Worm (Caenorhabditis elegans) whole organism, L3 larva: ENCODE data around the gene M163.22.
A peak's percentile ranks its signal among the peaks of the same experiment; 100 is the strongest.

ENCODE experiments used
- R02D3.7 ChIP-seq: fragments of 150-350 bp; optimal IDR thresholded peaks from 2 replicates; lab custom pipeline; 2014; ENCODE audit warnings: missing biosample characterization, missing genetic modification characterization
- ZK546.5 ChIP-seq: sonication (generic microtip); optimal IDR thresholded peaks from 2 replicates; lab custom pipeline; 2017; ENCODE audit warnings: missing biosample characterization, missing genetic modification characterization
- aly-2 ChIP-seq: fragments of 150-350 bp; optimal IDR thresholded peaks from 2 replicates; lab custom pipeline; 2014; ENCODE audit warnings: missing biosample characterization, missing genetic modification characterization
- ama-1 ChIP-seq: fragments of 150-350 bp; optimal IDR thresholded peaks from 2 replicates; lab custom pipeline; 2018
- ceh-16 ChIP-seq: sonication (generic microtip); optimal IDR thresholded peaks from 2 replicates; lab custom pipeline; 2017; ENCODE audit warnings: missing biosample characterization, missing genetic modification characterization
- ceh-28 ChIP-seq: fragments of 150-350 bp; optimal IDR thresholded peaks from 2 replicates; lab custom pipeline; 2014; ENCODE audit warnings: missing biosample characterization, missing genetic modification reagents, missing genetic modification characterization
- ceh-82 ChIP-seq: fragments of 150-350 bp; optimal IDR thresholded peaks from 2 replicates; lab custom pipeline; 2014; ENCODE audit warnings: missing biosample characterization, missing genetic modification characterization
- daf-12 ChIP-seq: fragments of 150-350 bp; optimal IDR thresholded peaks from 2 replicates; lab custom pipeline; 2014; ENCODE audit warnings: missing biosample characterization, missing genetic modification reagents, missing genetic modification characterization
- egl-27 ChIP-seq: sonication (generic microtip); optimal IDR thresholded peaks from 4 replicates; lab custom pipeline; 2017; ENCODE audit warnings: missing biosample characterization, missing genetic modification reagents, missing genetic modification characterization
- egl-5 ChIP-seq: fragments of 150-350 bp; optimal IDR thresholded peaks from 2 replicates; lab custom pipeline; 2017; ENCODE audit warnings: missing biosample characterization, missing genetic modification reagents, missing genetic modification characterization, inconsistent platforms
- elt-1 ChIP-seq: fragments of 150-350 bp; optimal IDR thresholded peaks from 2 replicates; lab custom pipeline; 2014; ENCODE audit warnings: missing biosample characterization, missing genetic modification characterization
- elt-2 ChIP-seq: sonication (generic microtip); optimal IDR thresholded peaks from 2 replicates; lab custom pipeline; 2016; ENCODE audit warnings: missing genetic modification reagents, mild to moderate bottlenecking, missing genetic modification characterization, missing compliant biosample characterization
- elt-3 ChIP-seq, 3 experiments: fragments of 150-350 bp in 1 of 3; sonication (generic microtip) in 2 of 3; optimal IDR thresholded peaks; 2 replicates in 2 of 3; 4 replicates in 1 of 3; lab custom pipeline; 2014 to 2017; ENCODE audit warnings: missing biosample characterization in 3 of 3, missing genetic modification characterization in 3 of 3
- eor-1 ChIP-seq, 2 experiments: fragments of 150-350 bp; optimal IDR thresholded peaks; 2 replicates each; lab custom pipeline; 2014 to 2018; ENCODE audit warnings: missing biosample characterization in 2 of 2, missing genetic modification characterization in 2 of 2
- fkh-2 ChIP-seq: fragments of 150-350 bp; optimal IDR thresholded peaks from 2 replicates; lab custom pipeline; 2014; ENCODE audit warnings: missing biosample characterization, missing genetic modification reagents, missing genetic modification characterization
- fos-1 ChIP-seq: fragments of 150-350 bp; optimal IDR thresholded peaks from 2 replicates; lab custom pipeline; 2014; ENCODE audit warnings: missing biosample characterization, missing genetic modification characterization
- hmg-11 ChIP-seq: sonication (generic microtip); optimal IDR thresholded peaks from 2 replicates; lab custom pipeline; 2016; ENCODE audit warnings: missing genetic modification characterization, missing compliant biosample characterization
- jun-1 ChIP-seq: fragments of 150-350 bp; optimal IDR thresholded peaks from 2 replicates; lab custom pipeline; 2014; ENCODE audit warnings: missing biosample characterization, missing genetic modification reagents, missing genetic modification characterization
- lin-15B ChIP-seq: fragments of 150-350 bp; optimal IDR thresholded peaks from 2 replicates; lab custom pipeline; 2014; ENCODE audit warnings: missing biosample characterization, missing genetic modification characterization
- lin-39 ChIP-seq: fragments of 150-350 bp; optimal IDR thresholded peaks from 2 replicates; lab custom pipeline; 2018; ENCODE audit warnings: missing biosample characterization, missing genetic modification reagents, missing genetic modification characterization
- lsy-12 ChIP-seq: sonication (generic microtip); optimal IDR thresholded peaks from 2 replicates; lab custom pipeline; 2016; ENCODE audit warnings: mild to moderate bottlenecking, missing genetic modification characterization, missing compliant biosample characterization
- mdl-1 ChIP-seq: fragments of 150-350 bp; optimal IDR thresholded peaks from 2 replicates; lab custom pipeline; 2014; ENCODE audit warnings: missing biosample characterization, missing genetic modification characterization
- nfya-1 ChIP-seq: sonication (generic microtip); optimal IDR thresholded peaks from 2 replicates; lab custom pipeline; 2017; ENCODE audit warnings: missing genetic modification characterization, mild to moderate bottlenecking, missing compliant biosample characterization, antibody characterized with exemption, moderate library complexity; ENCODE audit not compliant: insufficient read depth
- nhr-11 ChIP-seq: fragments of 150-350 bp; optimal IDR thresholded peaks from 2 replicates; lab custom pipeline; 2014; ENCODE audit warnings: missing biosample characterization, missing genetic modification characterization
- nhr-12 ChIP-seq: fragments of 150-350 bp; optimal IDR thresholded peaks from 2 replicates; lab custom pipeline; 2014; ENCODE audit warnings: missing biosample characterization, missing genetic modification characterization
- nhr-23 ChIP-seq: fragments of 150-350 bp; optimal IDR thresholded peaks from 2 replicates; lab custom pipeline; 2014; ENCODE audit warnings: missing biosample characterization, missing genetic modification reagents, missing genetic modification characterization
- nhr-237 ChIP-seq: fragments of 150-350 bp; optimal IDR thresholded peaks from 2 replicates; lab custom pipeline; 2014; ENCODE audit warnings: missing biosample characterization, missing genetic modification characterization
- nhr-25 ChIP-seq: sonication (generic microtip); optimal IDR thresholded peaks from 2 replicates; lab custom pipeline; 2017; ENCODE audit warnings: missing biosample characterization, missing genetic modification characterization
- nhr-28 ChIP-seq: fragments of 150-350 bp; optimal IDR thresholded peaks from 2 replicates; lab custom pipeline; 2014; ENCODE audit warnings: missing biosample characterization, missing genetic modification characterization
- nhr-43 ChIP-seq: sonication (generic microtip); optimal IDR thresholded peaks from 2 replicates; lab custom pipeline; 2016; ENCODE audit warnings: mild to moderate bottlenecking, missing genetic modification characterization, missing compliant biosample characterization; ENCODE audit not compliant: poor library complexity, severe bottlenecking
- nhr-67 ChIP-seq: fragments of 150-350 bp; optimal IDR thresholded peaks from 2 replicates; lab custom pipeline; 2014; ENCODE audit warnings: missing biosample characterization, missing genetic modification characterization
- pha-4 ChIP-seq: fragments of 150-350 bp; optimal IDR thresholded peaks from 2 replicates; lab custom pipeline; 2014; ENCODE audit warnings: missing biosample characterization, missing genetic modification reagents, missing genetic modification characterization
- pqm-1 ChIP-seq: fragments of 150-350 bp; optimal IDR thresholded peaks from 2 replicates; lab custom pipeline; 2017; ENCODE audit warnings: missing biosample characterization, missing genetic modification characterization, inconsistent platforms
- sea-2 ChIP-seq: fragments of 150-350 bp; sonication (generic microtip); optimal IDR thresholded peaks from 4 replicates; lab custom pipeline; 2014; ENCODE audit warnings: missing biosample characterization, missing genetic modification reagents, missing genetic modification characterization
- skn-1 ChIP-seq: fragments of 150-350 bp; optimal IDR thresholded peaks from 2 replicates; lab custom pipeline; 2014; ENCODE audit warnings: missing biosample characterization, missing genetic modification characterization
- snpc-4 ChIP-seq: fragments of 150-350 bp; optimal IDR thresholded peaks from 2 replicates; lab custom pipeline; 2014; ENCODE audit warnings: missing biosample characterization, missing genetic modification characterization
- tbx-2 ChIP-seq: sonication (generic microtip); optimal IDR thresholded peaks from 2 replicates; lab custom pipeline; 2016; ENCODE audit warnings: mild to moderate bottlenecking, missing genetic modification characterization, missing compliant biosample characterization
- unc-39 ChIP-seq: sonication (generic microtip); optimal IDR thresholded peaks from 4 replicates; lab custom pipeline; 2017; ENCODE audit warnings: missing biosample characterization, missing genetic modification characterization
- unc-62 ChIP-seq: fragments of 150-350 bp; sonication (generic microtip); optimal IDR thresholded peaks from 4 replicates; lab custom pipeline; 2014; ENCODE audit warnings: missing biosample characterization, missing genetic modification reagents, missing genetic modification characterization
- zag-1 ChIP-seq: fragments of 150-350 bp; optimal IDR thresholded peaks from 2 replicates; lab custom pipeline; 2014; ENCODE audit warnings: missing biosample characterization, missing genetic modification characterization
- ztf-4 ChIP-seq: fragments of 150-350 bp; optimal IDR thresholded peaks from 2 replicates; lab custom pipeline; 2014; ENCODE audit warnings: missing biosample characterization, missing genetic modification characterization

M163.22 gene

DNA sequence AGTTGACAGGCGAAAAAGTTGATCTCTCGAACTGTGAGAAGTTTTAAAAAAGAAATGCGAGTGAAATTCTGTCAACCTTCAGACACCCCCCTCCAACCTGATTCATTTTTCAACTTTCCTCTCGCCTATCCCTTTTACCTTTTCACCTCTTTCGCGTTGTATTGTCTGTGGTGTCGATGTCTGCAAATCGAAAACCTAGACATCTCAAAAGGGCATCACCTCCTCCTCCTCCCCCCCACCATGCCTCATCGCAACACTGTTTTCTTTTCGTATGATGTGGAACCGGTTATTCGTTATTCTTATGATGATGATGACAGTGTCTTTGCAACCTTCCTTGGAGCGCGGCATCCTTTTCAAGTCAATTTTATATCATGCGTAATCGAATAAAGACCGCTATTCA, 42.3 kb downstream of the M163.22 start:
- TF ChIP-seq sea-2 (GFP tag; lab: Kevin White, UChicago): no peak
- TF ChIP-seq nhr-43 (tag; lab: Kevin White, UChicago): peak; percentile 77
- peak in 1 of 3 experiments; percentile 35 for TF ChIP-seq elt-3 (tag; optimal IDR thresholded peaks at IDR 0.05; lab: Kevin White, UChicago)
- TF ChIP-seq egl-27: peak; percentile 8
- TF ChIP-seq unc-62 (GFP tag; lab: Kevin White, UChicago): peak; percentile 38
- TF ChIP-seq skn-1 (tag; lab: Kevin White, UChicago): no peak
- peak; percentile 98 for TF ChIP-seq nhr-25
- peak; percentile 42 for TF ChIP-seq nhr-23 (tag; lab: Kevin White, UChicago)
- TF ChIP-seq elt-1 (tag; lab: Kevin White, UChicago): peak; percentile 79
- no peak for TF ChIP-seq lsy-12 (tag; lab: Kevin White, UChicago)
- TF ChIP-seq nhr-237 (tag; lab: Kevin White, UChicago): no peak
- TF ChIP-seq, all 47 proteins: peak for 7

ce11 chrX:14508823-14509259, 43.1 kb downstream of the M163.22 start:
- TF ChIP-seq elt-2 (tag; lab: Kevin White, UChicago) (peak; percentile 13), egl-5 (tag; lab: Kevin White, UChicago) (peak; percentile 34), ceh-82 (no peak), tbx-2 (tag; lab: Kevin White, UChicago) (no peak), unc-62 (GFP tag; lab: Kevin White, UChicago) (peak; percentile 91), jun-1 (no peak), ztf-4 (no peak), ama-1 (lab: Kevin White, UChicago) (no peak), eor-1 (tag; optimal IDR thresholded peaks at IDR 0.05; lab: Kevin White, UChicago) (no peak), skn-1 (tag; lab: Kevin White, UChicago) (no peak), egl-27 (peak; percentile 15), nhr-237 (tag; lab: Kevin White, UChicago) (no peak), nhr-43 (tag; lab: Kevin White, UChicago) (peak; percentile 61), nhr-28 (no peak), lsy-12 (tag; lab: Kevin White, UChicago) (no peak), nhr-25 (peak; percentile 82), elt-1 (tag; lab: Kevin White, UChicago) (peak; percentile 89), ceh-16 (tag; lab: Kevin White, UChicago) (no peak), ZK546.5 (tag; lab: Kevin White, UChicago) (no peak), R02D3.7 (tag; lab: Kevin White, UChicago) (no peak), ceh-28 (peak; percentile 62), nhr-67 (tag; lab: Kevin White, UChicago) (no peak), pqm-1 (no peak), elt-3 (tag; optimal IDR thresholded peaks at IDR 0.05; lab: Kevin White, UChicago) (peak; percentile 45 to 69 (median 60)), nfya-1 (tag; lab: Kevin White, UChicago) (peak; percentile 45), pha-4 (no peak), lin-15B (tag; lab: Kevin White, UChicago) (peak; percentile 12), fos-1 (tag; lab: Kevin White, UChicago) (no peak), nhr-23 (tag; lab: Kevin White, UChicago) (peak; percentile 90), nhr-11 (tag; lab: Kevin White, UChicago) (peak; percentile 59), snpc-4 (tag; lab: Kevin White, UChicago) (no peak), hmg-11 (no peak), unc-39 (no peak), nhr-12 (tag; lab: Kevin White, UChicago) (no peak), mdl-1 (tag; lab: Kevin White, UChicago) (no peak), lin-39 (tag; lab: Kevin White, UChicago) (peak; percentile 58), fkh-2 (no peak), zag-1 (tag; lab: Kevin White, UChicago) (no peak), sea-2 (GFP tag; lab: Kevin White, UChicago) (no peak), aly-2 (no peak), daf-12 (tag; lab: Kevin White, UChicago) (no peak)

ce11 chrX:14510358-14510757, 44.7 kb downstream of the M163.22 start:
- TF ChIP-seq ceh-28 (no peak), mdl-1 (tag; lab: Kevin White, UChicago) (no peak), elt-3 (tag; optimal IDR thresholded peaks at IDR 0.05; lab: Kevin White, UChicago) (no peak), elt-2 (tag; lab: Kevin White, UChicago) (no peak), fos-1 (tag; lab: Kevin White, UChicago) (no peak), nfya-1 (tag; lab: Kevin White, UChicago) (no peak), jun-1 (no peak), zag-1 (tag; lab: Kevin White, UChicago) (no peak), R02D3.7 (tag; lab: Kevin White, UChicago) (no peak), lsy-12 (tag; lab: Kevin White, UChicago) (no peak), nhr-43 (tag; lab: Kevin White, UChicago) (no peak), nhr-12 (tag; lab: Kevin White, UChicago) (no peak), nhr-28 (no peak)
